Worm (Caenorhabditis elegans) whole organism, L4 larva: ENCODE results near the gene T05C7.5.

ENCODE experiments used
- D1046.2 ChIP-seq: fragments of 200-800 bp; sonication (Bioruptor generic); IDR thresholded peaks from 2 replicates; pipeline ENCODE4 v1.3.6; 2022; ENCODE audit warnings: missing genetic modification characterization, missing compliant biosample characterization
- F26F4.8 ChIP-seq: fragments of 200-800 bp; sonication (Bioruptor generic); conservative IDR thresholded peaks from 2 replicates; pipeline ENCODE4 v1.3.6; 2022; ENCODE audit warnings: missing genetic modification characterization, missing compliant biosample characterization
- F37D6.2 ChIP-seq: sonication (generic microtip); optimal IDR thresholded peaks from 2 replicates; lab custom pipeline; 2016; ENCODE audit warnings: mild to moderate bottlenecking, missing genetic modification characterization, missing compliant biosample characterization
- F49E8.2 ChIP-seq: sonication (generic microtip); optimal IDR thresholded peaks from 2 replicates; lab custom pipeline; 2016; ENCODE audit warnings: missing compliant biosample characterization, mild to moderate bottlenecking, missing genetic modification characterization, borderline replicate concordance
- Y48G9A.11 ChIP-seq: fragments of 200-800 bp; sonication (Bioruptor generic); IDR thresholded peaks from 2 replicates; pipeline ENCODE4 v1.3.6; 2022; ENCODE audit warnings: missing genetic modification reagents, missing genetic modification characterization, missing compliant biosample characterization
- Y75B8A.6 ChIP-seq: fragments of 200-800 bp; sonication (Bioruptor generic); IDR thresholded peaks from 2 replicates; pipeline ENCODE4 v1.3.6; 2022; ENCODE audit warnings: missing genetic modification reagents, missing genetic modification characterization, missing compliant biosample characterization
- arid-1 ChIP-seq: fragments of 200-800 bp; sonication (Bioruptor generic); conservative IDR thresholded peaks from 2 replicates; pipeline ENCODE4 v1.3.6; 2022; ENCODE audit warnings: missing genetic modification reagents, missing genetic modification characterization, missing compliant biosample characterization
- attf-4 ChIP-seq: sonication (generic microtip); optimal IDR thresholded peaks from 3 replicates; lab custom pipeline; 2017; ENCODE audit warnings: missing biosample characterization, missing genetic modification characterization
- ceh-44 ChIP-seq: fragments of 200-800 bp; sonication (Bioruptor generic); IDR thresholded peaks from 2 replicates; pipeline ENCODE4 v1.3.6; 2022; ENCODE audit warnings: missing genetic modification reagents, missing genetic modification characterization, missing compliant biosample characterization
- daf-19 ChIP-seq: fragments of 200-800 bp; sonication (Bioruptor generic); conservative IDR thresholded peaks from 2 replicates; pipeline ENCODE4 v1.3.6; 2022; ENCODE audit warnings: missing genetic modification characterization, missing compliant biosample characterization
- lin-1 ChIP-seq: fragments of 200-800 bp; sonication (Bioruptor generic); IDR thresholded peaks from 2 replicates; pipeline ENCODE4 v1.3.6; 2022; ENCODE audit warnings: missing genetic modification reagents, missing genetic modification characterization, missing compliant biosample characterization
- lsy-2 ChIP-seq, 2 experiments: fragments of 150-350 bp in 1 of 2; sonication (generic microtip) in 1 of 2; optimal IDR thresholded peaks; 2 replicates each; lab custom pipeline; 2014 to 2017; ENCODE audit warnings: missing biosample characterization in 2 of 2, missing genetic modification characterization in 2 of 2
- mdl-1 ChIP-seq, 2 experiments: fragments of 150-350 bp in 1 of 2; sonication (generic microtip) in 1 of 2; optimal IDR thresholded peaks; 2 replicates each; lab custom pipeline; 2014 to 2017; ENCODE audit warnings: missing biosample characterization in 2 of 2, missing genetic modification characterization in 2 of 2
- mes-2 ChIP-seq: sonication (generic microtip); optimal IDR thresholded peaks from 2 replicates; lab custom pipeline; 2016; ENCODE audit warnings: missing genotype, mild to moderate bottlenecking, missing genetic modification characterization, missing compliant biosample characterization; ENCODE audit not compliant: poor library complexity, severe bottlenecking
- nhr-10 ChIP-seq: fragments of 150-350 bp; optimal IDR thresholded peaks from 2 replicates; lab custom pipeline; 2014; ENCODE audit warnings: missing biosample characterization, missing genetic modification characterization
- nhr-237 ChIP-seq: sonication (generic microtip); optimal IDR thresholded peaks from 2 replicates; lab custom pipeline; 2017; ENCODE audit warnings: missing biosample characterization, missing genetic modification characterization
- nhr-25 ChIP-seq: sonication (generic microtip); optimal IDR thresholded peaks from 2 replicates; lab custom pipeline; 2017; ENCODE audit warnings: missing genetic modification characterization, mild to moderate bottlenecking, missing compliant biosample characterization, antibody characterized with exemption, moderate library complexity, borderline replicate concordance; ENCODE audit not compliant: insufficient read depth
- nhr-41 ChIP-seq: fragments of 200-800 bp; sonication (Bioruptor generic); IDR thresholded peaks from 2 replicates; pipeline ENCODE4 v1.3.6; 2022; ENCODE audit warnings: missing genetic modification reagents, missing genetic modification characterization, missing compliant biosample characterization
- nhr-48 ChIP-seq: sonication (generic microtip); optimal IDR thresholded peaks from 2 replicates; lab custom pipeline; 2016; ENCODE audit warnings: mild to moderate bottlenecking, missing genetic modification characterization, missing compliant biosample characterization
- nhr-77 ChIP-seq: fragments of 150-350 bp; optimal IDR thresholded peaks from 2 replicates; lab custom pipeline; 2014; ENCODE audit warnings: missing biosample characterization, missing genetic modification characterization
- php-3 ChIP-seq: fragments of 200-800 bp; sonication (Bioruptor generic); IDR thresholded peaks from 2 replicates; pipeline ENCODE4 v1.3.6; 2022; ENCODE audit warnings: missing genetic modification reagents, missing genetic modification characterization, missing compliant biosample characterization
- sdz-12 ChIP-seq: fragments of 200-800 bp; sonication (Bioruptor generic); optimal IDR thresholded peaks from 2 replicates; lab custom pipeline; 2018; ENCODE audit warnings: mild to moderate bottlenecking, missing genetic modification characterization, missing compliant biosample characterization
- spr-1 ChIP-seq: sonication (generic microtip); optimal IDR thresholded peaks from 2 replicates; lab custom pipeline; 2016; ENCODE audit warnings: mild to moderate bottlenecking, missing genetic modification characterization, missing compliant biosample characterization
- unc-130 ChIP-seq: sonication (generic microtip); optimal IDR thresholded peaks from 2 replicates; lab custom pipeline; 2016; ENCODE audit warnings: missing genetic modification reagents, missing genetic modification characterization, missing compliant biosample characterization
- unc-39 ChIP-seq: sonication (generic microtip); optimal IDR thresholded peaks from 2 replicates; lab custom pipeline; 2017; ENCODE audit warnings: missing biosample characterization, missing genetic modification characterization
- unc-62 ChIP-seq, 3 experiments: fragments of 150-350 bp in 1 of 3; sonication (generic microtip); optimal IDR thresholded peaks in 2 of 3; peaks in 1 of 3; 1 replicate in 1 of 3; 2 replicates in 2 of 3; lab custom pipeline; 2014 to 2017; ENCODE audit warnings: missing biosample characterization in 3 of 3, missing genetic modification characterization in 3 of 3, missing genetic modification reagents in 3 of 3, missing genotype in 1 of 3
- zag-1 ChIP-seq: fragments of 150-350 bp; optimal IDR thresholded peaks from 2 replicates; lab custom pipeline; 2014; ENCODE audit warnings: missing biosample characterization, missing genetic modification characterization
- zip-2 ChIP-seq: fragments of 150-350 bp; optimal IDR thresholded peaks from 2 replicates; lab custom pipeline; 2014; ENCODE audit warnings: missing biosample characterization, missing genetic modification characterization
- ztf-11 ChIP-seq: fragments of 150-350 bp; optimal IDR thresholded peaks from 2 replicates; lab custom pipeline; 2014; ENCODE audit warnings: missing biosample characterization, missing genetic modification characterization

Gene T05C7.5

ce11 chrIV:79205-79604 lies 20.5 kb upstream of the T05C7.5 start, which contains the start of gene T05C7.9 (continued):
- TF ChIP-seq zag-1 (tag; lab: Kevin White, UChicago) = no peak
- no peak for TF ChIP-seq ceh-44 (GFP tag; lab: Robert Waterston, UW)
- no peak for TF ChIP-seq unc-39 (tag; lab: Kevin White, UChicago)

- TF ChIP-seq sdz-12 = no peak
- no peak for TF ChIP-seq ztf-11 (tag; lab: Kevin White, UChicago)
- TF ChIP-seq unc-62 (GFP tag; optimal IDR thresholded peaks at IDR 0.05 in 1 of 2; lab: Kevin White, UChicago) = peak in 1 of 2 experiments; percentile 74
- TF ChIP-seq unc-62 (tag; optimal IDR thresholded peaks at IDR 0.05; lab: Kevin White, UChicago) = no peak
- no peak for TF ChIP-seq daf-19 (GFP tag; lab: Robert Waterston, UW)
- TF ChIP-seq Y75B8A.6 = no peak
- no peak for TF ChIP-seq mes-2 (tag; lab: Kevin White, UChicago)
- no peak for TF ChIP-seq spr-1 (tag; lab: Kevin White, UChicago)
- TF ChIP-seq mdl-1 (tag; optimal IDR thresholded peaks at IDR 0.05; lab: Kevin White, UChicago) = no peak
- TF ChIP-seq php-3 (GFP tag; lab: Robert Waterston, UW) = peak; percentile 65; the same call in 1 of the 2 replicates
- no peak for TF ChIP-seq F26F4.8 (GFP tag; lab: Robert Waterston, UW)
Observed at ce11 chrIV:78206-78605, 19.5 kb upstream of the T05C7.5 start.

- TF ChIP-seq nhr-41 (GFP tag; lab: Robert Waterston, UW) = no peak
- peak in 1 of 2 experiments; percentile 70 for TF ChIP-seq unc-62 (GFP tag; optimal IDR thresholded peaks at IDR 0.05 in 1 of 2; lab: Kevin White, UChicago)
- TF ChIP-seq unc-62 (tag; optimal IDR thresholded peaks at IDR 0.05; lab: Kevin White, UChicago) = no peak
- no peak for TF ChIP-seq nhr-48
- TF ChIP-seq nhr-77 (tag; lab: Kevin White, UChicago) = no peak
Observed at ce11 chrIV:77421-77820, 18.7 kb upstream of the T05C7.5 start.

- TF ChIP-seq unc-62 (GFP tag; optimal IDR thresholded peaks at IDR 0.05 in 1 of 2; lab: Kevin White, UChicago) (peak in 1 of 2 experiments; percentile 69), unc-62 (tag; optimal IDR thresholded peaks at IDR 0.05; lab: Kevin White, UChicago) (no peak), nhr-10 (tag; lab: Kevin White, UChicago) (no peak)
Observed at ce11 chrIV:76070-76469, 17.4 kb upstream of the T05C7.5 start, which contains the start of gene T05C7.8. TSS of gene T05C7.8 (plus strand) at chrIV:76370.

DNA sequence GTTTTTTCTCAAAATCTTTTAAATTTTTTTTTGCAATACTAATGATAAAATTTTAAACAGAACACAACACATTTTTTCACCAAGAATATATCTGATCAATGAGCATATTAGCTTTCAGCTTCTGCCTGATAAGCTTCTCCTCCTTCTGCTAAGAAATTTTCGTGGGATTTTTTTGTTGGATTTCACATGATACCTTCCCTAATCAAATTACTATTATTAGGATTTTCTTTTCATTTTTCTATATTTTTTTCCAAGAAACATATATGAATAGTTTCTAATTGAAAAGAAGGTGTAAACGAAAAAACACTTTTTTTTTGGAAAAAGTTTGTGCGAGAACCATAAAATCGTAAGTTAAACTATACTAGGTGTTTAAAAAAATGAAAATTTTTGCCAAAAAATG lies 14.5 kb upstream of the T05C7.5 start:
- TF ChIP-seq lin-1 (GFP tag; lab: Robert Waterston, UW) (no peak), F37D6.2 (tag; lab: Kevin White, UChicago) (no peak), F49E8.2 (tag; lab: Kevin White, UChicago) (no peak), arid-1 (no peak), zip-2 (tag; lab: Kevin White, UChicago) (no peak), Y48G9A.11 (no peak), nhr-77 (tag; lab: Kevin White, UChicago) (no peak), lsy-2 (tag; optimal IDR thresholded peaks at IDR 0.05; lab: Kevin White, UChicago) (no peak), unc-130 (no peak), nhr-25 (tag; lab: Kevin White, UChicago) (no peak), attf-4 (tag; lab: Kevin White, UChicago) (no peak)

- TF ChIP-seq D1046.2 (GFP tag; lab: Robert Waterston, UW) (0 out of 2 replicates have a peak, but pooled peaks have one; percentile 53), nhr-237 (tag; lab: Kevin White, UChicago) (no peak)
Observed at ce11 chrIV:71266-71665, 12.5 kb upstream of the T05C7.5 start.
